Worm (Caenorhabditis elegans): ENCODE measurements around the gene C33D3.4.

DNA sequence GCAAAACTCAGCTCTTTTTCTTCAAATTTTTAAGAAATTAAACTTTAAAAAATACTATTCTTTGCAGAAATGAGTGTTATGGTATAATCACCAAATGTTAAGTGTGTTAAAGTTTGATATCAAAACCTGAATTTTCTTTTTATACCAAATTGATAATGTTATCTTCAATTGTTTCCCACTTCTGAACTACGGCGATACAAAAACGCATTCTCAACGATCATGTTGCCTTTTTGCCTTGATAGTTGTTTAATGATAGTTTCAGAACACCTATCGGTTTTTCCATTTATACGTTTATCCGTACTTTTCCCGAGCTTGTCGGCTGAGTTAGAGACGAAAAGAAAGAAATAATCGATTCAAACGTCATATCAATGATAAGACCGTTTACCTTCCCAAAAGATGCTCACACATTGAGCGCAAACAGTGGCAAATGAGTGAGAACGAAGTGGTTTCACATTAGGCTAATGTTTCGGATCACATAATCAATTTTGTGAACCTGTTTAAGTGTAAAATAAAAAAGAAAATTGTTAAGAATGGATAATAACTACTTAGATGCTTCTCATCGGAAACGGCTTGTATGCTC is 13.8 kb upstream of the C33D3.4 start, which contains the start of gene elt-4:
- TF ChIP-seq pha-4 (GFP tag; IDR thresholded peaks at IDR 0.05) (no peak), pha-4 (tag; optimal IDR thresholded peaks at IDR 0.05) (no peak), egl-27 (tag; optimal IDR thresholded peaks at IDR 0.05) (no peak), daf-16 (GFP tag; optimal IDR thresholded peaks at IDR 0.05) (peak in 1 of 2 experiments; percentile 3), daf-16 (tag; optimal IDR thresholded peaks at IDR 0.05) (peak; percentile 49), nhr-42 (GFP tag; IDR thresholded peaks at IDR 0.05) (no peak), ZK337.2 (GFP tag; IDR thresholded peaks at IDR 0.05) (no peak), nhr-10 (tag; optimal IDR thresholded peaks at IDR 0.05) (no peak), lim-7 (GFP tag; IDR thresholded peaks at IDR 0.05) (no peak), nhr-28 (tag; optimal IDR thresholded peaks at IDR 0.05) (no peak), nhr-11 (tag; optimal IDR thresholded peaks at IDR 0.05) (no peak), ama-1 (optimal IDR thresholded peaks at IDR 0.05) (no peak), ztf-7 (tag; optimal IDR thresholded peaks at IDR 0.05) (no peak)

All from whole organism, L4 larva.